Fruit fly (Drosophila melanogaster): ENCODE results near the gene CG7264.
A peak's percentile ranks its signal among the peaks of the same experiment; 100 is the strongest.

- TF ChIP-seq Lpt (GFP tag; optimal IDR thresholded peaks at IDR 0.05) (no peak), spab (GFP tag; optimal IDR thresholded peaks at IDR 0.05) (no peak), Ets96B (tag; optimal IDR thresholded peaks at IDR 0.05) (no peak), Hr38 (GFP tag; optimal IDR thresholded peaks at IDR 0.05) (no peak), Eip78C (GFP tag) (peak; percentile 61), esn (GFP tag; optimal IDR thresholded peaks at IDR 0.05) (no peak), CG15336 (GFP tag; IDR thresholded peaks at IDR 0.05) (no peak), CG1621 (tag; optimal IDR thresholded peaks at IDR 0.05) (peak; percentile 80), CG9139 (GFP tag; optimal IDR thresholded peaks at IDR 0.05) (no peak), CG6854 (GFP tag; optimal IDR thresholded peaks at IDR 0.05) (no peak), CG3919 (GFP tag; optimal IDR thresholded peaks at IDR 0.05) (no peak), Blimp-1 (GFP tag; optimal IDR thresholded peaks at IDR 0.05) (no peak), Hr4 (GFP tag; optimal IDR thresholded peaks at IDR 0.05) (no peak), Sox14 (GFP tag; optimal IDR thresholded peaks at IDR 0.05) (no peak)
These were observed 3.8 kb downstream of the CG7264 start for dm6 chr3L:11832360-11833295.

Measured in whole organism, prepupa.